Fruit fly (Drosophila melanogaster) whole organism, prepupa: Measurements from ENCODE around the gene ppk31.

ENCODE experiments used
- CG10631 ChIP-seq: fragments of 200-800 bp; sonication (Bioruptor generic); optimal IDR thresholded peaks from 2 replicates; lab custom pipeline; 2016; ENCODE audit warnings: missing biosample characterization, missing genetic modification characterization
- CG16779 ChIP-seq: fragments of 200-800 bp; sonication (Bioruptor generic); optimal IDR thresholded peaks from 3 replicates; lab custom pipeline; 2017; ENCODE audit warnings: missing biosample characterization, mild to moderate bottlenecking, missing genetic modification characterization
- CG8632 ChIP-seq: fragments of 200-800 bp; sonication (Bioruptor generic); optimal IDR thresholded peaks from 3 replicates; lab custom pipeline; 2016; ENCODE audit warnings: missing biosample characterization, missing genetic modification characterization
- Gug ChIP-seq: fragments of 200-800 bp; sonication (Bioruptor generic); IDR thresholded peaks from 2 replicates; pipeline ENCODE4 v1.3.6; 2022; ENCODE audit warnings: missing biosample characterization, missing genetic modification characterization
- Hr39 ChIP-seq: fragments of 200-800 bp; sonication (Bioruptor generic); optimal IDR thresholded peaks from 2 replicates; lab custom pipeline; 2016; ENCODE audit warnings: missing biosample characterization, missing genetic modification characterization
- Met ChIP-seq: fragments of 200-800 bp; sonication (Bioruptor generic); optimal IDR thresholded peaks from 3 replicates; lab custom pipeline; 2016; ENCODE audit warnings: missing biosample characterization, missing genetic modification characterization
- svp ChIP-seq: fragments of 200-800 bp; sonication (Bioruptor generic); peaks from one replicate; lab custom pipeline; 2016; ENCODE audit warnings: missing biosample characterization, missing genetic modification characterization

DNA sequence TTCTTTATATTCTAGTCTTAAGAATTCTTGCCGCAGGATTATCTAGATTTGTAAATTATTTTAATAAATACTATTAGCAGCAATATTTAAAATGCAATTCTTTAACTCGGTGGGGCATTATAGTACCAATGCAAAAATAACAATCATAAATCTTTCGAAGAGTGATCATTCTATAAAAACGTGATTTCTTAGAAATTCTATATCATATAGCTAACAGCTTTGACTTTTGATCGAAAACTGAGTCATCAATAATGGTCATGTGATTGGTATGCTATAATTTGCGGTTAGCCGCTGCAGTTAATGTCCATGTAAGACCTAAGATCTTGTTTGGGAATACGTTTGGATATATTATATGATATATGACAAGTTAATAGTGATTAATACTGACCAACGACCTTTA, at the start of gene ppk31:
- TF ChIP-seq CG10631 (GFP tag; lab: Kevin White, UChicago) (no peak), svp (GFP tag; lab: Kevin White, UChicago) (no peak), Hr39 (GFP tag; lab: Kevin White, UChicago) (no peak), CG16779 (tag; lab: Kevin White, UChicago) (no peak), Met (no peak), Gug (GFP tag; lab: Robert Waterston, UW) (no peak), CG8632 (GFP tag; lab: Kevin White, UChicago) (no peak)
